Fruit fly (Drosophila melanogaster) whole organism, embryonic: ENCODE results near the gene Helz.

Source experiments
- Ada2b ChIP-seq: fragments of 200-800 bp; sonication (Bioruptor generic); IDR thresholded peaks from 2 replicates; pipeline ENCODE4 v1.3.6; 2022; ENCODE audit warnings: missing biosample characterization, missing genetic modification characterization
- Aef1 ChIP-seq: fragments of 200-800 bp; sonication (Bioruptor generic); IDR thresholded peaks from 3 replicates; pipeline ENCODE4 v1.3.6; 2022; ENCODE audit warnings: missing biosample characterization, missing genetic modification characterization
- Asciz ChIP-seq: fragments of 200-800 bp; sonication (Bioruptor generic); optimal IDR thresholded peaks from 2 replicates; lab custom pipeline; 2017; ENCODE audit warnings: missing biosample characterization, mild to moderate bottlenecking, missing genetic modification characterization, missing genetic modification reagents
- Blimp-1 ChIP-seq: fragments of 200-800 bp; sonication (Bioruptor generic); optimal IDR thresholded peaks from 3 replicates; lab custom pipeline; 2018; ENCODE audit warnings: missing biosample characterization, missing genetic modification characterization, mild to moderate bottlenecking, moderate library complexity, missing genetic modification reagents
- CG12769 ChIP-seq: fragments of 200-800 bp; sonication (Bioruptor generic); optimal IDR thresholded peaks from 2 replicates; lab custom pipeline; 2019; ENCODE audit warnings: missing biosample characterization, mild to moderate bottlenecking, missing genetic modification characterization, moderate library complexity
- CG14014 ChIP-seq: fragments of 200-800 bp; sonication (Bioruptor generic); IDR thresholded peaks from 2 replicates; pipeline ENCODE4 v1.3.6; 2022; ENCODE audit warnings: missing biosample characterization, missing genetic modification characterization
- CG15073 ChIP-seq: fragments of 200-800 bp; sonication (Bioruptor generic); optimal IDR thresholded peaks from 2 replicates; lab custom pipeline; 2016; ENCODE audit warnings: missing biosample characterization, missing genetic modification characterization
- CG17328 ChIP-seq: fragments of 200-800 bp; sonication (Bioruptor generic); IDR thresholded peaks from 2 replicates; pipeline ENCODE4 v1.3.6; 2022; ENCODE audit warnings: missing biosample characterization, missing genetic modification characterization
- CG2875 ChIP-seq: fragments of 200-800 bp; sonication (Bioruptor generic); optimal IDR thresholded peaks from 2 replicates; lab custom pipeline; 2017; ENCODE audit warnings: missing biosample characterization, mild to moderate bottlenecking, missing genetic modification characterization, missing genetic modification reagents
- CG30431 ChIP-seq: fragments of 200-800 bp; sonication (Bioruptor generic); optimal IDR thresholded peaks from 2 replicates; lab custom pipeline; 2017; ENCODE audit warnings: missing biosample characterization, missing genetic modification characterization
- CG31441 ChIP-seq: fragments of 200-800 bp; sonication (Bioruptor generic); IDR thresholded peaks from 2 replicates; pipeline ENCODE4 v1.3.6; 2022; ENCODE audit warnings: missing biosample characterization, missing genetic modification characterization
- CG34422 ChIP-seq: fragments of 200-800 bp; sonication (Bioruptor generic); IDR thresholded peaks from 3 replicates; pipeline ENCODE4 v1.3.6; 2022; ENCODE audit warnings: missing biosample characterization, missing genetic modification characterization
- CG42726 ChIP-seq: fragments of 200-800 bp; sonication (Bioruptor generic); IDR thresholded peaks from 2 replicates; pipeline ENCODE4 v1.3.6; 2022; ENCODE audit warnings: missing biosample characterization, missing genetic modification characterization; ENCODE audit not compliant: partially characterized antibody
- CG6689 ChIP-seq: fragments of 200-800 bp; sonication (Bioruptor generic); IDR thresholded peaks from 2 replicates; pipeline ENCODE4 v1.3.6; 2022; ENCODE audit warnings: missing biosample characterization, missing genetic modification characterization
- CG6765 ChIP-seq: fragments of 200-800 bp; sonication (Bioruptor generic); optimal IDR thresholded peaks from 3 replicates; lab custom pipeline; 2017; ENCODE audit warnings: missing biosample characterization, mild to moderate bottlenecking, missing genetic modification characterization
- CG7372 ChIP-seq: fragments of 200-800 bp; sonication (Bioruptor generic); IDR thresholded peaks from 2 replicates; pipeline ENCODE4 v1.3.6; 2022; ENCODE audit warnings: missing biosample characterization, missing genetic modification characterization
- CG7556 ChIP-seq: fragments of 200-800 bp; sonication (Bioruptor generic); optimal IDR thresholded peaks from 2 replicates; lab custom pipeline; 2017; ENCODE audit warnings: missing biosample characterization, mild to moderate bottlenecking, missing genetic modification characterization
- CG8281 ChIP-seq: fragments of 200-800 bp; sonication (Bioruptor generic); optimal IDR thresholded peaks from 2 replicates; lab custom pipeline; 2018; ENCODE audit warnings: missing biosample characterization, mild to moderate bottlenecking, missing genetic modification characterization, moderate library complexity
- CG9437 ChIP-seq: fragments of 200-800 bp; sonication (Bioruptor generic); optimal IDR thresholded peaks from 2 replicates; lab custom pipeline; 2018; ENCODE audit warnings: missing biosample characterization, mild to moderate bottlenecking, missing genetic modification characterization
- D ChIP-seq, 2 experiments: fragments of 200-800 bp in 1 of 2; fragments of >200 bp in 1 of 2; sonication (Bioruptor generic) in 1 of 2; optimal IDR thresholded peaks; 2 replicates in 1 of 2; 3 replicates in 1 of 2; lab custom pipeline; 2017; ENCODE audit warnings: mild to moderate bottlenecking in 1 of 2, missing biosample characterization in 1 of 2, missing genetic modification characterization in 1 of 2, missing genetic modification reagents in 1 of 2
- Dfd ChIP-seq, 2 experiments: fragments of >200 bp; optimal IDR thresholded peaks; 2 replicates each; lab custom pipeline; 2017; ENCODE audit warnings: missing biosample characterization in 2 of 2, missing genetic modification characterization in 2 of 2
- Eip74EF ChIP-seq, 2 experiments: fragments of 200-800 bp in 1 of 2; fragments of >200 bp in 1 of 2; sonication (Bioruptor generic) in 1 of 2; optimal IDR thresholded peaks; 2 replicates each; lab custom pipeline; 2017 to 2019; ENCODE audit warnings: missing biosample characterization in 2 of 2, missing genetic modification characterization in 2 of 2, mild to moderate bottlenecking in 1 of 2, moderate library complexity in 1 of 2
- GATAe ChIP-seq: fragments of 200-800 bp; sonication (Bioruptor generic); conservative IDR thresholded peaks from 2 replicates; pipeline ENCODE4 v1.3.6; 2022; ENCODE audit warnings: missing biosample characterization, missing genetic modification characterization
- HHEX ChIP-seq: fragments of 200-800 bp; sonication (Bioruptor generic); optimal IDR thresholded peaks from 3 replicates; lab custom pipeline; 2017; ENCODE audit warnings: missing biosample characterization, mild to moderate bottlenecking, missing genetic modification characterization, missing genetic modification reagents
- HLHmδ ChIP-seq: fragments of 200-800 bp; sonication (Bioruptor generic); optimal IDR thresholded peaks from 2 replicates; lab custom pipeline; 2018; ENCODE audit warnings: missing biosample characterization, mild to moderate bottlenecking, missing genetic modification characterization, moderate library complexity
- Hey ChIP-seq: fragments of 200-800 bp; sonication (Bioruptor generic); optimal IDR thresholded peaks from 3 replicates; lab custom pipeline; 2018; ENCODE audit warnings: missing biosample characterization, mild to moderate bottlenecking, missing genetic modification characterization
- HmgD ChIP-seq: fragments of 200-800 bp; sonication (Bioruptor generic); optimal IDR thresholded peaks from 3 replicates; lab custom pipeline; 2016; ENCODE audit warnings: missing biosample characterization, missing genetic modification characterization
- Hsf ChIP-seq: fragments of 200-800 bp; sonication (Bioruptor generic); optimal IDR thresholded peaks from 3 replicates; lab custom pipeline; 2016; ENCODE audit warnings: missing biosample characterization, missing genetic modification characterization
- Nf-YA ChIP-seq: fragments of 200-800 bp; sonication (Bioruptor generic); IDR thresholded peaks from 2 replicates; pipeline ENCODE4 v1.3.6; 2022; ENCODE audit warnings: missing biosample characterization, missing genetic modification characterization
- Nf-YC ChIP-seq: fragments of 200-800 bp; optimal IDR thresholded peaks from 3 replicates; lab custom pipeline; 2019; ENCODE audit warnings: missing biosample characterization, mild to moderate bottlenecking, missing genetic modification characterization, moderate library complexity
- Optix ChIP-seq: fragments of 200-800 bp; sonication (Bioruptor generic); IDR thresholded peaks from 3 replicates; pipeline ENCODE4 v1.3.6; 2022; ENCODE audit warnings: missing biosample characterization, missing genetic modification characterization
- Poxn ChIP-seq: fragments of 200-800 bp; sonication (Bioruptor generic); IDR thresholded peaks from 2 replicates; pipeline ENCODE4 v1.3.6; 2022; ENCODE audit warnings: missing biosample characterization, missing genetic modification characterization
- Ptx1 ChIP-seq: fragments of 200-800 bp; sonication (Bioruptor generic); IDR thresholded peaks from 2 replicates; pipeline ENCODE4 v1.3.6; 2022; ENCODE audit warnings: missing biosample characterization, missing genetic modification characterization
- Scr ChIP-seq: fragments of 200-800 bp; sonication (Bioruptor generic); IDR thresholded peaks from 2 replicates; pipeline ENCODE4 v1.3.6; 2022; ENCODE audit warnings: missing biosample characterization, missing genetic modification characterization; ENCODE audit not compliant: partially characterized antibody
- Ssrp ChIP-seq: fragments of 200-800 bp; sonication (Bioruptor generic); optimal IDR thresholded peaks from 2 replicates; lab custom pipeline; 2018; ENCODE audit warnings: missing biosample characterization, mild to moderate bottlenecking, missing genetic modification characterization, moderate library complexity
- abd-A ChIP-seq: fragments of 200-800 bp; sonication (Bioruptor generic); optimal IDR thresholded peaks from 3 replicates; lab custom pipeline; 2019; ENCODE audit warnings: missing biosample characterization, mild to moderate bottlenecking, missing genetic modification characterization, moderate library complexity
- bsh ChIP-seq, 2 experiments: fragments of 200-800 bp; sonication (Bioruptor generic); optimal IDR thresholded peaks; 2 replicates each; lab custom pipeline; 2017 to 2018; ENCODE audit warnings: mild to moderate bottlenecking in 2 of 2, missing biosample characterization in 2 of 2, missing genetic modification characterization in 2 of 2, moderate library complexity in 1 of 2
- chinmo ChIP-seq: fragments of 200-800 bp; sonication (Bioruptor generic); IDR thresholded peaks from 4 replicates; pipeline ENCODE4 v1.3.6; 2022; ENCODE audit warnings: missing biosample characterization, missing genetic modification characterization; ENCODE audit not compliant: partially characterized antibody
- esg ChIP-seq: fragments of 200-800 bp; sonication (Bioruptor generic); conservative IDR thresholded peaks from 2 replicates; pipeline ENCODE4 v1.3.6; 2022; ENCODE audit warnings: missing biosample characterization, missing genetic modification characterization
- kni ChIP-seq: fragments of 200-800 bp; sonication (Bioruptor generic); optimal IDR thresholded peaks from 3 replicates; lab custom pipeline; 2017; ENCODE audit warnings: mild to moderate bottlenecking, missing biosample characterization, missing genetic modification reagents, missing genetic modification characterization
- luna ChIP-seq: fragments of 200-800 bp; sonication (Bioruptor generic); optimal IDR thresholded peaks from 2 replicates; lab custom pipeline; 2016; ENCODE audit warnings: missing biosample characterization, missing genetic modification characterization
- ro ChIP-seq: fragments of 200-800 bp; sonication (Bioruptor generic); IDR thresholded peaks from 2 replicates; pipeline ENCODE4 v1.3.6; 2022; ENCODE audit warnings: missing biosample characterization, missing genetic modification characterization
- sna ChIP-seq: fragments of 200-800 bp; sonication (Bioruptor generic); IDR thresholded peaks from 2 replicates; pipeline ENCODE4 v1.3.6; 2022; ENCODE audit warnings: missing biosample characterization, missing genetic modification characterization; ENCODE audit not compliant: partially characterized antibody
- tin ChIP-seq: fragments of 200-800 bp; sonication (Bioruptor generic); optimal IDR thresholded peaks from 3 replicates; lab custom pipeline; 2016; ENCODE audit warnings: missing biosample characterization, missing genetic modification characterization
- tx ChIP-seq: fragments of 200-800 bp; sonication (Bioruptor generic); optimal IDR thresholded peaks from 2 replicates; lab custom pipeline; 2016; ENCODE audit warnings: missing biosample characterization, missing genetic modification characterization
- unpg ChIP-seq: fragments of 200-800 bp; sonication (Bioruptor generic); optimal IDR thresholded peaks from 3 replicates; lab custom pipeline; 2018; ENCODE audit warnings: missing biosample characterization, mild to moderate bottlenecking, missing genetic modification characterization, moderate library complexity
- wor ChIP-seq: fragments of 200-800 bp; sonication (Bioruptor generic); IDR thresholded peaks from 2 replicates; pipeline ENCODE4 v1.3.6; 2022; ENCODE audit warnings: missing biosample characterization, missing genetic modification characterization
- z ChIP-seq: fragments of 200-800 bp; sonication (Bioruptor generic); IDR thresholded peaks from 3 replicates; pipeline ENCODE4 v1.3.6; 2022; ENCODE audit warnings: missing biosample characterization, missing genetic modification characterization

Helz gene

dm6 chr3L:14786230-14786850 is 3.4 kb upstream of the Helz start, which contains the start of the genes bmm and Tdrd3 (continued):
- TF ChIP-seq Scr (GFP tag; lab: Robert Waterston, UW) = peak; percentile 95
- peak; percentile 87 for TF ChIP-seq sna (GFP tag; lab: Robert Waterston, UW)
- TF ChIP-seq CG12769 = no peak
- TF ChIP-seq CG31441 (GFP tag; lab: Robert Waterston, UW) = peak; percentile 92
- TF ChIP-seq Hsf (GFP tag; lab: Kevin White, UChicago) = peak; percentile 66
- peak; percentile 80 for TF ChIP-seq unpg
- peak; percentile 86 for TF ChIP-seq CG42726
- peak; percentile 63 for TF ChIP-seq Asciz (GFP tag; lab: Kevin White, UChicago)
- no peak for TF ChIP-seq Nf-YA (GFP tag; lab: Robert Waterston, UW)
- peak; percentile 38 for TF ChIP-seq CG30431 (GFP tag; lab: Kevin White, UChicago)
- TF ChIP-seq Optix = peak; percentile 64; the same call in 1 of the 3 replicates
- peak; percentile 64 for TF ChIP-seq Ptx1
- TF ChIP-seq Hey (tag; lab: Kevin White, UChicago) = no peak
- peak; percentile 61 for TF ChIP-seq CG34422
- TF ChIP-seq Nf-YC (tag; lab: Kevin White, UChicago) = peak; percentile 81
- TF ChIP-seq CG8281 (tag; lab: Kevin White, UChicago) = peak; percentile 22
- peak; percentile 80 for TF ChIP-seq tin (GFP tag; lab: Kevin White, UChicago)
- peak; percentile 77 for TF ChIP-seq Blimp-1
- TF ChIP-seq esg (GFP tag; lab: Robert Waterston, UW) = peak; percentile 81
- peak; percentile 84 for TF ChIP-seq Ssrp (tag; lab: Kevin White, UChicago)
- TF ChIP-seq wor (GFP tag; lab: Robert Waterston, UW) = no peak
- TF ChIP-seq z (GFP tag; lab: Robert Waterston, UW) = no peak
- peak; percentile 63 for TF ChIP-seq Ada2b (GFP tag; lab: Robert Waterston, UW)
- TF ChIP-seq chinmo = peak; percentile 64; the same call in 1 of the 4 replicates
- peak in 1 of 2 experiments; percentile 74 for TF ChIP-seq bsh (GFP tag; optimal IDR thresholded peaks at IDR 0.05; lab: Kevin White, UChicago)
- TF ChIP-seq HmgD (GFP tag; lab: Kevin White, UChicago) = no peak
- TF ChIP-seq D (optimal IDR thresholded peaks at IDR 0.05; lab: Kevin White, UChicago) = no peak
- TF ChIP-seq D (GFP tag; optimal IDR thresholded peaks at IDR 0.05; lab: Kevin White, UChicago) = peak; percentile 32
- TF ChIP-seq CG9437 = peak; percentile 72
- no peak for TF ChIP-seq Dfd (GFP tag; optimal IDR thresholded peaks at IDR 0.05; lab: Kevin White, UChicago)
- peak; percentile 77 for TF ChIP-seq CG14014 (GFP tag; lab: Robert Waterston, UW)
- TF ChIP-seq tx = peak; percentile 32
- peak; percentile 61 for TF ChIP-seq HHEX (GFP tag; lab: Kevin White, UChicago)
- peak; percentile 54 for TF ChIP-seq luna (GFP tag; lab: Kevin White, UChicago)
- peak; percentile 70 for TF ChIP-seq CG7372 (GFP tag; lab: Robert Waterston, UW)
- peak; percentile 45 for TF ChIP-seq kni (GFP tag; lab: Kevin White, UChicago)
- TF ChIP-seq ro (GFP tag; lab: Robert Waterston, UW) = 0 out of 2 replicates have a peak, but pooled peaks have one; percentile 19
- TF ChIP-seq Aef1 (GFP tag; lab: Robert Waterston, UW) = peak; percentile 75
- peak; percentile 70 for TF ChIP-seq CG6689 (GFP tag; lab: Robert Waterston, UW)
- peak; percentile 45 for TF ChIP-seq HLHmδ (GFP tag; lab: Kevin White, UChicago)
- TF ChIP-seq CG15073 (GFP tag; lab: Kevin White, UChicago) = no peak
- peak; percentile 39; the same call in 1 of the 2 replicates for TF ChIP-seq CG17328 (GFP tag; lab: Robert Waterston, UW)
- TF ChIP-seq abd-A (tag; lab: Kevin White, UChicago) = peak; percentile 86
- peak in 1 of 2 experiments; percentile 61 for TF ChIP-seq Eip74EF (GFP tag; optimal IDR thresholded peaks at IDR 0.05; lab: Kevin White, UChicago)
- TF ChIP-seq CG6765 = peak; percentile 81
- TF ChIP-seq Poxn (GFP tag; lab: Robert Waterston, UW) = peak; percentile 52; the same call in 1 of the 2 replicates
- TF ChIP-seq CG2875 (GFP tag; lab: Kevin White, UChicago) = peak; percentile 24
- peak; percentile 82 for TF ChIP-seq CG7556 (GFP tag; lab: Kevin White, UChicago)
- no peak for TF ChIP-seq GATAe (GFP tag; lab: Robert Waterston, UW)
